Fruit fly (Drosophila melanogaster): ENCODE results near the gene Cyp4e3.
A peak's percentile ranks its signal among the peaks of the same experiment; 100 is the strongest.

Cyp4e3 gene

dm6 chr2L:9711107-9711585, 38.7 kb downstream of the Cyp4e3 start, which contains the start of gene CG4364 (continued):
- TF ChIP-seq CG12744 (GFP tag; optimal IDR thresholded peaks at IDR 0.05) (no peak), hkb (optimal IDR thresholded peaks at IDR 0.05) (no peak), hkb (GFP tag; IDR thresholded peaks at IDR 0.05) (no peak), Neu2 (GFP tag; optimal IDR thresholded peaks at IDR 0.05; ENCODE audit: borderline replicate concordance) (no peak), NC2β (GFP tag; optimal IDR thresholded peaks at IDR 0.05) (no peak), Fer3 (tag; optimal IDR thresholded peaks at IDR 0.05) (no peak), Hr39 (optimal IDR thresholded peaks at IDR 0.05) (no peak), MESR4 (GFP tag; optimal IDR thresholded peaks at IDR 0.05) (peak; percentile 63), rib (GFP tag; IDR thresholded peaks at IDR 0.05) (no peak), Oli (tag; optimal IDR thresholded peaks at IDR 0.05) (no peak), CoRest (tag; optimal IDR thresholded peaks at IDR 0.05) (no peak), CG17385 (GFP tag; optimal IDR thresholded peaks at IDR 0.05) (no peak), CG14710 (tag; optimal IDR thresholded peaks at IDR 0.05) (peak; percentile 68), CG7786 (GFP tag; optimal IDR thresholded peaks at IDR 0.05) (no peak), CG15479 (GFP tag; optimal IDR thresholded peaks at IDR 0.05) (no peak), CG2129 (GFP tag; IDR thresholded peaks at IDR 0.05; ENCODE audit: partially characterized antibody) (no peak; the same call in 1 of the 2 replicates), Lhr (GFP tag; optimal IDR thresholded peaks at IDR 0.05) (peak; percentile 55), slbo (GFP tag; IDR thresholded peaks at IDR 0.05) (no peak), grn (GFP tag; optimal IDR thresholded peaks at IDR 0.05) (no peak), CG15011 (GFP tag; optimal IDR thresholded peaks at IDR 0.05) (no peak), tx (GFP tag; optimal IDR thresholded peaks at IDR 0.05) (no peak), CG11695 (GFP tag; IDR thresholded peaks at IDR 0.05) (no peak), kay (GFP tag; optimal IDR thresholded peaks at IDR 0.05) (no peak), CG30403 (GFP tag; optimal IDR thresholded peaks at IDR 0.05) (no peak), org-1 (GFP tag; optimal IDR thresholded peaks at IDR 0.05) (no peak), tap (tag; optimal IDR thresholded peaks at IDR 0.05) (no peak), otp (GFP tag; IDR thresholded peaks at IDR 0.05) (no peak), cas (GFP tag; IDR thresholded peaks at IDR 0.05) (no peak), dm (GFP tag; optimal IDR thresholded peaks at IDR 0.05) (peak; percentile 90), gfzf (GFP tag; optimal IDR thresholded peaks at IDR 0.05) (peak; percentile 98), NC2α (GFP tag; optimal IDR thresholded peaks at IDR 0.05) (no peak), Ssrp (tag; optimal IDR thresholded peaks at IDR 0.05) (no peak), btn (GFP tag; optimal IDR thresholded peaks at IDR 0.05) (no peak), CG14050 (GFP tag; IDR thresholded peaks at IDR 0.05) (no peak), mam (GFP tag; optimal IDR thresholded peaks at IDR 0.05) (no peak), Side (GFP tag; optimal IDR thresholded peaks at IDR 0.05) (no peak), Jarid2 (GFP tag; optimal IDR thresholded peaks at IDR 0.05) (no peak), CG16813 (GFP tag; IDR thresholded peaks at IDR 0.05; ENCODE audit: partially characterized antibody) (peak; percentile 56; the same call in 1 of the 3 replicates), Hand (GFP tag; optimal IDR thresholded peaks at IDR 0.05) (no peak), prd (optimal IDR thresholded peaks at IDR 0.05) (no peak), prd (GFP tag; IDR thresholded peaks at IDR 0.05) (no peak), tll (GFP tag; optimal IDR thresholded peaks at IDR 0.05) (no peak), seq (GFP tag; IDR thresholded peaks at IDR 0.05) (no peak), CG16815 (GFP tag; optimal IDR thresholded peaks at IDR 0.05) (no peak), fu2 (GFP tag; optimal IDR thresholded peaks at IDR 0.05) (no peak), sens-2 (GFP tag; IDR thresholded peaks at IDR 0.05) (no peak), sd (tag; optimal IDR thresholded peaks at IDR 0.05) (no peak), stwl (tag; optimal IDR thresholded peaks at IDR 0.05) (peak; percentile 85), Stat92E (GFP tag; optimal IDR thresholded peaks at IDR 0.05) (peak in 1 of 3 experiments; percentile 79), dan (GFP tag; IDR thresholded peaks at IDR 0.05) (no peak), ATbp (GFP tag; optimal IDR thresholded peaks at IDR 0.05) (no peak), CG4854 (GFP tag; optimal IDR thresholded peaks at IDR 0.05) (no peak)

All from whole organism, embryonic.